Fruit fly (Drosophila melanogaster): Measurements from ENCODE around the gene Dcr-1.

The Dcr-1 gene

dm6 chr3R:22690311-22690710, 50.6 kb downstream of the Dcr-1 start, which contains the start of the genes wfs1 and Nup133 (continued):
- TF ChIP-seq CG32767 (GFP tag; IDR thresholded peaks at IDR 0.05) (peak; percentile 65; the same call in 1 of the 2 replicates), chif (GFP tag; optimal IDR thresholded peaks at IDR 0.05) (no peak), CG16863 (GFP tag; optimal IDR thresholded peaks at IDR 0.05) (peak; percentile 21), schlank (tag; optimal IDR thresholded peaks at IDR 0.05) (no peak), CG4328 (GFP tag; optimal IDR thresholded peaks at IDR 0.05) (peak; percentile 62), CG7556 (GFP tag; optimal IDR thresholded peaks at IDR 0.05) (no peak), bsh (GFP tag; optimal IDR thresholded peaks at IDR 0.05) (peak in 1 of 2 experiments; percentile 82), Ets97D (GFP tag; optimal IDR thresholded peaks at IDR 0.05) (no peak), vvl (GFP tag; IDR thresholded peaks at IDR 0.05) (peak; percentile 73), scrt (GFP tag; optimal IDR thresholded peaks at IDR 0.05) (no peak), Lim3 (GFP tag; IDR thresholded peaks at IDR 0.05) (no peak), dati (GFP tag; IDR thresholded peaks at IDR 0.05) (no peak), Pdp1 (GFP tag; optimal IDR thresholded peaks at IDR 0.05) (no peak), CrebB (tag; optimal IDR thresholded peaks at IDR 0.05) (peak; percentile 28), inv (GFP tag; IDR thresholded peaks at IDR 0.05; ENCODE audit: partially characterized antibody) (peak; percentile 81), CG15269 (tag; optimal IDR thresholded peaks at IDR 0.05) (no peak), ken (GFP tag; IDR thresholded peaks at IDR 0.05) (no peak), CG18599 (GFP tag; optimal IDR thresholded peaks at IDR 0.05) (peak; percentile 78), cwo (GFP tag; optimal IDR thresholded peaks at IDR 0.05) (no peak), HLHmδ (GFP tag; optimal IDR thresholded peaks at IDR 0.05) (no peak), az2 (GFP tag; optimal IDR thresholded peaks at IDR 0.05) (peak; percentile 76), wdn (GFP tag; IDR thresholded peaks at IDR 0.05) (peak; percentile 26; the same call in 1 of the 2 replicates), CG6683 (GFP tag; optimal IDR thresholded peaks at IDR 0.05) (no peak), lilli (GFP tag; optimal IDR thresholded peaks at IDR 0.05) (no peak), CG10462 (GFP tag; optimal IDR thresholded peaks at IDR 0.05) (peak; percentile 32), CG17802 (tag; optimal IDR thresholded peaks at IDR 0.05) (peak; percentile 14), CG30020 (tag; optimal IDR thresholded peaks at IDR 0.05) (no peak), CG6654 (GFP tag; optimal IDR thresholded peaks at IDR 0.05) (no peak), CG11696 (GFP tag; IDR thresholded peaks at IDR 0.05) (no peak), CG18619 (GFP tag; optimal IDR thresholded peaks at IDR 0.05) (peak; percentile 49), rib (GFP tag; IDR thresholded peaks at IDR 0.05) (no peak), CG11247 (GFP tag; IDR thresholded peaks at IDR 0.05) (0 out of 2 replicates have a peak, but pooled peaks have one; percentile 46), CG9932 (GFP tag; IDR thresholded peaks at IDR 0.05) (peak; percentile 81), gsb-n (tag; optimal IDR thresholded peaks at IDR 0.05) (peak; percentile 78), Jarid2 (GFP tag; optimal IDR thresholded peaks at IDR 0.05) (no peak), Asciz (GFP tag; optimal IDR thresholded peaks at IDR 0.05) (peak; percentile 60), her (GFP tag; optimal IDR thresholded peaks at IDR 0.05) (no peak), Vsx1 (GFP tag; optimal IDR thresholded peaks at IDR 0.05) (no peak), Lpt (GFP tag; optimal IDR thresholded peaks at IDR 0.05) (no peak), Sox102F (GFP tag; optimal IDR thresholded peaks at IDR 0.05) (peak; percentile 80), trh (GFP tag; optimal IDR thresholded peaks at IDR 0.05) (peak; percentile 42), CG8765 (GFP tag; IDR thresholded peaks at IDR 0.05) (no peak), Atf6 (GFP tag; IDR thresholded peaks at IDR 0.05) (peak; percentile 67), CG16815 (GFP tag; optimal IDR thresholded peaks at IDR 0.05) (peak; percentile 37), ab (GFP tag; optimal IDR thresholded peaks at IDR 0.05) (no peak), CG5245 (GFP tag; optimal IDR thresholded peaks at IDR 0.05) (peak; percentile 32), CG8924 (tag; optimal IDR thresholded peaks at IDR 0.05) (peak; percentile 91), Fer3 (tag; optimal IDR thresholded peaks at IDR 0.05) (peak; percentile 81), Nf-YC (tag; optimal IDR thresholded peaks at IDR 0.05) (no peak), Atf-2 (GFP tag; optimal IDR thresholded peaks at IDR 0.05) (no peak), cg (GFP tag; optimal IDR thresholded peaks at IDR 0.05) (peak; percentile 18)
